Worm (Caenorhabditis elegans): ENCODE data around the gene tax-4.

The tax-4 gene

ce11 chrIII:9228190-9228589 lies 46.8 kb downstream of the tax-4 start (continued):
- TF ChIP-seq unc-62 (GFP tag; optimal IDR thresholded peaks at IDR 0.05) (no peak), Y116A8C.19 (tag; optimal IDR thresholded peaks at IDR 0.05; ENCODE audit: borderline replicate concordance) (no peak)

ce11 chrIII:9228722-9229121 lies 47.4 kb downstream of the tax-4 start, which contains the start of gene rnr-1:
TSS of gene rnr-1 (minus strand) at chrIII:9228798.
- TF ChIP-seq efl-1 (optimal IDR thresholded peaks at IDR 0.05) (no peak), efl-1 (GFP tag; optimal IDR thresholded peaks at IDR 0.05 in 1 of 2) (peak in 1 of 2 experiments; percentile 20), tlp-1 (tag; optimal IDR thresholded peaks at IDR 0.05) (no peak)

- TF ChIP-seq skn-1 (tag; optimal IDR thresholded peaks at IDR 0.05) = no peak
- TF ChIP-seq efl-1 (optimal IDR thresholded peaks at IDR 0.05) = no peak
- peak in 1 of 2 experiments; percentile 73 for TF ChIP-seq efl-1 (GFP tag; optimal IDR thresholded peaks at IDR 0.05 in 1 of 2)
Measured at ce11 chrIII:9231173-9231572, 49.8 kb downstream of the tax-4 start, which contains the start of gene T23G5.3. TSS of gene T23G5.3 (minus strand) at chrIII:9231273.

Data from whole organism, L1 larva.